Fruit fly (Drosophila melanogaster) whole organism, pupa: ENCODE measurements around the gene Zw.

Source experiments
- CG12605 ChIP-seq: fragments of 200-800 bp; sonication (Bioruptor generic); IDR thresholded peaks from 2 replicates; pipeline ENCODE4 v1.3.6; 2022; ENCODE audit warnings: missing biosample characterization, missing genetic modification characterization
- CG13204 ChIP-seq: fragments of 200-800 bp; sonication (Bioruptor generic); optimal IDR thresholded peaks from 2 replicates; lab custom pipeline; 2018; ENCODE audit warnings: missing biosample characterization, mild to moderate bottlenecking, missing genetic modification characterization, moderate library complexity
- CG17806 ChIP-seq: fragments of 200-800 bp; sonication (Bioruptor generic); optimal IDR thresholded peaks from 2 replicates; lab custom pipeline; 2018; ENCODE audit warnings: missing biosample characterization, mild to moderate bottlenecking, missing genetic modification characterization, moderate library complexity
- CG32121 ChIP-seq: fragments of 200-800 bp; sonication (Bioruptor generic); IDR thresholded peaks from 2 replicates; pipeline ENCODE4 v1.3.6; 2022; ENCODE audit warnings: missing biosample characterization, missing genetic modification characterization
- CG8301 ChIP-seq: fragments of 200-800 bp; sonication (Bioruptor generic); optimal IDR thresholded peaks from 2 replicates; lab custom pipeline; 2018; ENCODE audit warnings: missing biosample characterization, mild to moderate bottlenecking, missing genetic modification characterization
- CG9948 ChIP-seq: fragments of 200-800 bp; sonication (Bioruptor generic); optimal IDR thresholded peaks from 2 replicates; lab custom pipeline; 2018; ENCODE audit warnings: missing biosample characterization, mild to moderate bottlenecking, missing genetic modification characterization, moderate library complexity
- D1 ChIP-seq: fragments of 200-800 bp; sonication (Bioruptor generic); optimal IDR thresholded peaks from 2 replicates; lab custom pipeline; 2018; ENCODE audit warnings: missing biosample characterization, mild to moderate bottlenecking, missing genetic modification characterization, moderate library complexity
- EcR ChIP-seq: fragments of 200-800 bp; sonication (Bioruptor generic); optimal IDR thresholded peaks from 3 replicates; lab custom pipeline; 2019; ENCODE audit warnings: missing biosample characterization, missing genetic modification characterization, mild to moderate bottlenecking, moderate library complexity, missing genetic modification reagents
- Ets98B ChIP-seq: fragments of 200-800 bp; sonication (Bioruptor generic); IDR thresholded peaks from 2 replicates; pipeline ENCODE4 v1.3.6; 2022; ENCODE audit warnings: missing biosample characterization, missing genetic modification characterization
- Snoo ChIP-seq: fragments of 200-800 bp; sonication (Bioruptor generic); optimal IDR thresholded peaks from 3 replicates; lab custom pipeline; 2017; ENCODE audit warnings: missing biosample characterization, mild to moderate bottlenecking, missing genetic modification characterization, inconsistent platforms
- fd96Ca ChIP-seq: fragments of 200-800 bp; sonication (Bioruptor generic); IDR thresholded peaks from 3 replicates; pipeline ENCODE4 v1.3.6; 2022; ENCODE audit warnings: missing biosample characterization, missing genetic modification characterization
- gl ChIP-seq: fragments of 200-800 bp; sonication (Bioruptor generic); optimal IDR thresholded peaks from 2 replicates; lab custom pipeline; 2018; ENCODE audit warnings: missing biosample characterization, mild to moderate bottlenecking, missing genetic modification characterization

- TF ChIP-seq CG32121 (GFP tag; lab: Robert Waterston, UW), result no peak
- TF ChIP-seq CG8301 (tag; lab: Kevin White, UChicago), result no peak
- TF ChIP-seq gl (tag; lab: Kevin White, UChicago), result no peak
- no peak for TF ChIP-seq Snoo (tag; lab: Kevin White, UChicago)
- no peak for TF ChIP-seq CG17806 (tag; lab: Kevin White, UChicago)
- TF ChIP-seq Ets98B (GFP tag; lab: Robert Waterston, UW), result no peak
- TF ChIP-seq fd96Ca (GFP tag; lab: Robert Waterston, UW), result no peak
- no peak for TF ChIP-seq CG13204 (GFP tag; lab: Kevin White, UChicago)
- no peak for TF ChIP-seq CG12605 (GFP tag; lab: Robert Waterston, UW)
- TF ChIP-seq D1, result no peak
- no peak for TF ChIP-seq EcR
- no peak for TF ChIP-seq CG9948 (tag; lab: Kevin White, UChicago)
Observed at dm6 chrX:19688848-19689247, 21.8 kb downstream of the Zw start, which contains the start of gene CG14227.
